Fruit fly (Drosophila melanogaster): ENCODE data around the gene hng3.

dm6 chr3L:756372-756771 lies 1.1 kb upstream of the hng3 start:
- TF ChIP-seq insv (optimal IDR thresholded peaks at IDR 0.05), result no peak
- no peak for TF ChIP-seq psq (optimal IDR thresholded peaks at IDR 0.05)
- TF ChIP-seq Sin3A (optimal IDR thresholded peaks at IDR 0.05), result no peak
- no peak for TF ChIP-seq ttk (optimal IDR thresholded peaks at IDR 0.05)
- TF ChIP-seq Myc (optimal IDR thresholded peaks at IDR 0.05), result no peak
- no peak for TF ChIP-seq h (optimal IDR thresholded peaks at IDR 0.05)

All from Kc167 (cell line).